Worm (Caenorhabditis elegans) whole organism, L1 larva: ENCODE measurements around the gene F10E7.2.
A peak's percentile ranks its signal among the peaks of the same experiment; 100 is the strongest.

Experiments
- C16A3.4 ChIP-seq: fragments of 150-350 bp; optimal IDR thresholded peaks from 2 replicates; lab custom pipeline; 2014; ENCODE audit warnings: missing biosample characterization, missing genetic modification characterization
- C34B4.2 ChIP-seq: sonication (generic microtip); optimal IDR thresholded peaks from 2 replicates; lab custom pipeline; 2017; ENCODE audit warnings: mild to moderate bottlenecking, missing genetic modification characterization, missing compliant biosample characterization
- F16B12.6 ChIP-seq: fragments of 150-350 bp; optimal IDR thresholded peaks from 2 replicates; lab custom pipeline; 2014; ENCODE audit warnings: missing biosample characterization, missing genetic modification characterization
- aha-1 ChIP-seq: fragments of 150-350 bp; optimal IDR thresholded peaks from 2 replicates; lab custom pipeline; 2014; ENCODE audit warnings: missing biosample characterization, missing genetic modification characterization
- blmp-1 ChIP-seq: fragments of 150-350 bp; optimal IDR thresholded peaks from 2 replicates; lab custom pipeline; 2014; ENCODE audit warnings: missing biosample characterization, missing genetic modification characterization
- ceh-63 ChIP-seq: fragments of 200-800 bp; sonication (Bioruptor generic); optimal IDR thresholded peaks from 2 replicates; lab custom pipeline; 2018; ENCODE audit warnings: mild to moderate bottlenecking, missing genetic modification characterization, missing compliant biosample characterization
- ceh-8 ChIP-seq: fragments of 200-800 bp; sonication (Bioruptor generic); optimal IDR thresholded peaks from 2 replicates; lab custom pipeline; 2018; ENCODE audit warnings: mild to moderate bottlenecking, missing genetic modification characterization, moderate library complexity, missing compliant biosample characterization
- ceh-82 ChIP-seq, 3 experiments: fragments of 150-350 bp in 1 of 3; sonication (generic microtip) in 2 of 3; optimal IDR thresholded peaks; 2 replicates each; lab custom pipeline; 2014 to 2017; ENCODE audit warnings: missing biosample characterization in 3 of 3, missing genetic modification characterization in 3 of 3
- ceh-88 ChIP-seq: fragments of 200-800 bp; sonication (Bioruptor generic); IDR thresholded peaks from 2 replicates; pipeline ENCODE4 v1.3.6; 2022; ENCODE audit warnings: missing genetic modification characterization, missing compliant biosample characterization
- ceh-90 ChIP-seq: sonication (generic microtip); optimal IDR thresholded peaks from 2 replicates; lab custom pipeline; 2016; ENCODE audit warnings: missing genetic modification characterization, missing compliant biosample characterization
- dpl-1 ChIP-seq, 3 experiments: fragments of 150-350 bp in 2 of 3; sonication (generic microtip) in 1 of 3; optimal IDR thresholded peaks; 2 replicates each; lab custom pipeline; 2014 to 2017; ENCODE audit warnings: missing biosample characterization in 3 of 3, missing genetic modification characterization in 3 of 3, missing genetic modification reagents in 3 of 3
- dsc-1 ChIP-seq: sonication (generic microtip); optimal IDR thresholded peaks from 2 replicates; lab custom pipeline; 2016; ENCODE audit warnings: mild to moderate bottlenecking, missing genetic modification characterization, missing compliant biosample characterization
- efl-1 ChIP-seq, 4 experiments: fragments of 150-350 bp; optimal IDR thresholded peaks in 3 of 4; peaks in 1 of 4; 1 replicate in 1 of 4; 2 replicates in 3 of 4; lab custom pipeline; 2014; ENCODE audit warnings: missing biosample characterization in 2 of 4, missing genetic modification characterization in 2 of 4, missing genetic modification reagents in 2 of 4
- efl-3 ChIP-seq: fragments of 200-800 bp; sonication (Bioruptor generic); optimal IDR thresholded peaks from 2 replicates; lab custom pipeline; 2018; ENCODE audit warnings: mild to moderate bottlenecking, missing genetic modification characterization, missing compliant biosample characterization
- elt-2 ChIP-seq: sonication (generic microtip); optimal IDR thresholded peaks from 2 replicates; lab custom pipeline; 2016; ENCODE audit warnings: missing genetic modification characterization, mild to moderate bottlenecking, inconsistent platforms, missing compliant biosample characterization, missing genetic modification reagents
- elt-3 ChIP-seq, 6 experiments: fragments of 150-350 bp in 1 of 6; sonication (generic microtip); optimal IDR thresholded peaks; 2 replicates each; lab custom pipeline; 2017 to 2018; ENCODE audit warnings: missing biosample characterization in 6 of 6, missing genetic modification characterization in 6 of 6, inconsistent platforms in 1 of 6
- fkh-10 ChIP-seq: sonication (generic microtip); optimal IDR thresholded peaks from 2 replicates; lab custom pipeline; 2017; ENCODE audit warnings: missing biosample characterization, missing genetic modification reagents, missing genetic modification characterization
- hlh-17 ChIP-seq: fragments of 200-800 bp; sonication (Bioruptor generic); optimal IDR thresholded peaks from 2 replicates; lab custom pipeline; 2018; ENCODE audit warnings: missing genetic modification characterization, mild to moderate bottlenecking, missing compliant biosample characterization, moderate library complexity, borderline replicate concordance
- hlh-4 ChIP-seq: sonication (generic microtip); optimal IDR thresholded peaks from 2 replicates; lab custom pipeline; 2016; ENCODE audit warnings: mild to moderate bottlenecking, missing genetic modification characterization, missing compliant biosample characterization
- lin-13 ChIP-seq: fragments of 150-350 bp; optimal IDR thresholded peaks from 2 replicates; lab custom pipeline; 2014; ENCODE audit warnings: missing biosample characterization, missing genetic modification reagents, missing genetic modification characterization
- lin-35 ChIP-seq, 2 experiments: fragments of 150-350 bp; optimal IDR thresholded peaks; 2 replicates each; lab custom pipeline; 2014; ENCODE audit warnings: missing biosample characterization in 2 of 2, missing genetic modification characterization in 2 of 2, missing genetic modification reagents in 2 of 2
- lsy-2 ChIP-seq, 2 experiments: fragments of 150-350 bp; optimal IDR thresholded peaks; 2 replicates each; lab custom pipeline; 2014; ENCODE audit warnings: missing biosample characterization in 2 of 2, missing genetic modification characterization in 2 of 2
- mep-1 ChIP-seq: fragments of 150-350 bp; optimal IDR thresholded peaks from 2 replicates; lab custom pipeline; 2014; ENCODE audit warnings: missing biosample characterization, missing genetic modification characterization
- nhr-12 ChIP-seq: sonication (generic microtip); optimal IDR thresholded peaks from 2 replicates; lab custom pipeline; 2017; ENCODE audit warnings: missing biosample characterization, missing genetic modification characterization
- nhr-19 ChIP-seq: fragments of 200-800 bp; sonication (Bioruptor generic); conservative IDR thresholded peaks from 2 replicates; pipeline ENCODE4 v1.3.6; 2022; ENCODE audit warnings: missing genetic modification characterization, missing compliant biosample characterization
- nhr-20 ChIP-seq: sonication (generic microtip); optimal IDR thresholded peaks from 2 replicates; lab custom pipeline; 2016; ENCODE audit warnings: mild to moderate bottlenecking, missing genetic modification characterization, missing compliant biosample characterization
- nhr-47 ChIP-seq: sonication (generic microtip); optimal IDR thresholded peaks from 2 replicates; lab custom pipeline; 2016; ENCODE audit warnings: mild to moderate bottlenecking, missing genetic modification characterization, moderate library complexity, missing compliant biosample characterization
- nhr-84 ChIP-seq: sonication (generic microtip); optimal IDR thresholded peaks from 2 replicates; lab custom pipeline; 2017; ENCODE audit warnings: missing biosample characterization, missing genetic modification characterization
- nhr-85 ChIP-seq: sonication (generic microtip); peaks from one replicate; lab custom pipeline; 2016; ENCODE audit warnings: missing genetic modification characterization, inconsistent platforms, missing compliant biosample characterization
- nhr-90 ChIP-seq: sonication (generic microtip); optimal IDR thresholded peaks from 2 replicates; lab custom pipeline; 2016; ENCODE audit warnings: mild to moderate bottlenecking, missing genetic modification characterization, missing compliant biosample characterization; ENCODE audit not compliant: poor library complexity
- pax-3 ChIP-seq: fragments of 200-800 bp; sonication (Bioruptor generic); optimal IDR thresholded peaks from 2 replicates; lab custom pipeline; 2018; ENCODE audit warnings: mild to moderate bottlenecking, missing genetic modification characterization, moderate library complexity, missing compliant biosample characterization
- sox-4 ChIP-seq: sonication (generic microtip); optimal IDR thresholded peaks from 2 replicates; lab custom pipeline; 2016; ENCODE audit warnings: missing genetic modification characterization, missing compliant biosample characterization
- swsn-7 ChIP-seq: sonication (generic microtip); optimal IDR thresholded peaks from 2 replicates; lab custom pipeline; 2016; ENCODE audit warnings: missing genetic modification characterization, missing compliant biosample characterization
- tbx-2 ChIP-seq: sonication (generic microtip); optimal IDR thresholded peaks from 2 replicates; lab custom pipeline; 2016; ENCODE audit warnings: missing genetic modification characterization, missing compliant biosample characterization
- unc-130 ChIP-seq: fragments of 150-350 bp; optimal IDR thresholded peaks from 2 replicates; lab custom pipeline; 2017; ENCODE audit warnings: missing biosample characterization, missing genetic modification characterization, inconsistent platforms
- unc-62 ChIP-seq: fragments of 150-350 bp; optimal IDR thresholded peaks from 2 replicates; lab custom pipeline; 2014; ENCODE audit warnings: missing biosample characterization, missing genetic modification reagents, missing genetic modification characterization
- vab-15 ChIP-seq: sonication (generic microtip); optimal IDR thresholded peaks from 2 replicates; lab custom pipeline; 2017; ENCODE audit warnings: missing genotype, mild to moderate bottlenecking, missing genetic modification characterization, missing compliant biosample characterization
- xbp-1 ChIP-seq: sonication (generic microtip); optimal IDR thresholded peaks from 2 replicates; lab custom pipeline; 2016; ENCODE audit warnings: missing genetic modification characterization, missing compliant biosample characterization

The F10E7.2 gene

DNA sequence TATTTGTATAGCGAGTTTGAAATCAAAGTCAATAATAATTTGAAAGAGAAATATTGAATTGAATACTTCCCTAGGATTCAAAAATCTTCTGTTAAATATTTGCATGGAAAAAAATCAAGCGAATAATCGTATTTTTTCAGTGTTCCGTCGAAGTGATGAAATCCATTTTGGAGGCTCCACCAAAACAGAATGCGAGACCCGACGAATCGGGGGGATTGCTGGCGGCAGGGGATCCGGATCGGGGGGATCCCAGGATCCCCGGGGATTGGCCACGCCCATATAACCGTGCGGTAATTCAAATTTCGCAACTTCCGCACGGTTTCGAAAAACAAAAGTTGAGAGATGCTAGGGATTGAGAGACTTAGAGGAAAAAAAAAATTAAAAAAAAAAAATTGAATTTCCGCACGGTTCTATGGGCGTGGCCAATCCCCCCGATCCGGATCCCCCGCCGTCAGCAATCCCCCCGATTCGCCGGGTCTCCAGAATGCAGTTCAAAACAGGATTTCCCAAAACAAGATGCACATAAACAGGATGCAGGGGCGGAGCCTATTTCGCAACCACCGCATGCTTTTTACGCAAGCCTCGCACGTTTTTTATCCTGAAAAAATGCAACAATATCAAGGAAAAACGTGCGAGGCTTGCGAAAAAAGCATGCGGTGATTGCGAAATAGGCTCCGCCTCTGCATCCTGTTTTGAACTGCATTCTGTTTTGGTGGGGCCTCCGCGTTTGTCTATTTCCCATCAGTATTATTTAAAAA lies 798 bp downstream of the F10E7.2 start, which contains the start of gene F10E7.11 (continued):
- no peak for TF ChIP-seq aha-1 (tag; lab: Kevin White, UChicago)

DNA sequence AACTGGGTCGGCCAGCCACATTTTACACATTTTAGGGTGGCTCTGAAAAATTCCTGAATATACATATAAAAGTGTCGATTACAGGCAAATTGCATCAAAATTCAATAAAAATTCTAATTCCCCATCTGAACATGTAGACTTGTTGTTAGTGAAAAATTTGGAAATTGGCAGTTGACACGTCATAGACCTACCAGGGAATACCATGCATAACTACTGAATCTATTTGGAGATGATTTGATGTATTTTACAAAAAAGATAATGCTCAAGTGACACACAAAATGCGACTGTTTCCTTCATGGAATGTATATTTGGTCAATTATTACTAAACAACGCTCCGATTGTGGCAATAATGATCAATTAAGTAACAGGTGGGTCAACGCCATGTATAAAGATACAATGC lies 4.4 kb downstream of the F10E7.2 start, which contains the start of gene F10E7.1:
Gene F10E7.1, plus strand, starts transcription at position 301 of the 400 bp plus-strand sequence.
- TF ChIP-seq vab-15 (tag; lab: Kevin White, UChicago) (no peak), hlh-4 (tag; lab: Kevin White, UChicago) (no peak), swsn-7 (tag; lab: Kevin White, UChicago) (no peak), elt-2 (tag; lab: Kevin White, UChicago) (no peak)
- TF ChIP-seq, all 84 proteins: peak for 0

ce11 chrII:7131871-7132693 lies 10.0 kb downstream of the F10E7.2 start, which contains the start of the genes T07F8.4 and gld-3:
T07F8.4 (minus strand) TSS chrII:7132032.
gld-3 (plus strand) TSS chrII:7132643.
- peak; percentile 84 to 97 for TF ChIP-seq lsy-2 (tag; optimal IDR thresholded peaks at IDR 0.05; lab: Kevin White, UChicago)
- TF ChIP-seq F16B12.6 (tag; lab: Kevin White, UChicago), result peak; percentile 81
- TF ChIP-seq blmp-1 (tag; lab: Kevin White, UChicago), result peak; percentile 60
- TF ChIP-seq lin-35 (GFP tag; optimal IDR thresholded peaks at IDR 0.05; lab: Kevin White, UChicago), result peak; percentile 44 to 62
- TF ChIP-seq ceh-88, result no peak
- TF ChIP-seq mep-1 (tag; lab: Kevin White, UChicago), result peak; percentile 75
- TF ChIP-seq C16A3.4 (tag; lab: Kevin White, UChicago), result peak; percentile 47
- no peak for TF ChIP-seq lin-13 (GFP tag; lab: Kevin White, UChicago)
- TF ChIP-seq dpl-1 (GFP tag; optimal IDR thresholded peaks at IDR 0.05; lab: Kevin White, UChicago), result peak; percentile 8 to 63 (median 29)
- no peak for TF ChIP-seq hlh-17 (GFP tag; lab: Kevin White, UChicago)
- no peak for TF ChIP-seq efl-3 (GFP tag; lab: Kevin White, UChicago)
- peak; percentile 39 to 43 for TF ChIP-seq efl-1 (optimal IDR thresholded peaks at IDR 0.05; lab: Kevin White, UChicago)
- TF ChIP-seq efl-1 (GFP tag; optimal IDR thresholded peaks at IDR 0.05 in 1 of 2; lab: Kevin White, UChicago), result peak; percentile 50 to 55

DNA sequence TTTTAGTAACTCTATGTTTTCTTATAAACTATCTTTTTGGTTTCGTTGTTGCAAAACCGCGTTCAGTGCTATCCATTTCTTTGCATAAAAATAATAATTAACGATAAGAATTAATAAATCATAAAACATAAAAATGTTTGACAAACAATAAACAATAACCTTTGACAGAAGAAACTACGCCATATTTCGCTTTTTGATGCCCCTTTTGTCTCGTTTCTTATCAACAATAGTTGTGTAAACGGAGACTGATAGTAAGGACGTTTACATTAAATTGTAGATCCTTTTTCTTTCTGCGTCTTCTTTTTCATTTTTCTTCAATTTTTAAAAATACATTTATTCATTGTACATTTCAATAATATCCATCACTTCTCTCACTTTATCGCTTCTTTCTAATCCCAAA lies 17.0 kb downstream of the F10E7.2 start:
- TF ChIP-seq ceh-90 (no peak), elt-3 (tag; optimal IDR thresholded peaks at IDR 0.05; lab: Kevin White, UChicago) (peak in 1 of 6 experiments; percentile 1), elt-2 (tag; lab: Kevin White, UChicago) (peak; percentile 72), tbx-2 (tag; lab: Kevin White, UChicago) (no peak), swsn-7 (tag; lab: Kevin White, UChicago) (no peak), nhr-20 (tag; lab: Kevin White, UChicago) (peak; percentile 24), nhr-90 (peak; percentile 30), C34B4.2 (no peak), lin-35 (GFP tag; optimal IDR thresholded peaks at IDR 0.05; lab: Kevin White, UChicago) (peak in 1 of 2 experiments; percentile 30)

ce11 chrII:7144307-7144706 lies 22.3 kb downstream of the F10E7.2 start, which contains the start of gene npr-31:
npr-31 (plus strand) TSS chrII:7144607.
- no peak for TF ChIP-seq nhr-19 (GFP tag; lab: Robert Waterston, UW)
- TF ChIP-seq hlh-17 (GFP tag; lab: Kevin White, UChicago), result no peak
- no peak for TF ChIP-seq nhr-20 (tag; lab: Kevin White, UChicago)
- no peak for TF ChIP-seq ceh-90
- no peak for TF ChIP-seq lin-13 (GFP tag; lab: Kevin White, UChicago)
- TF ChIP-seq unc-62, result no peak
- TF ChIP-seq fkh-10 (GFP tag; lab: Kevin White, UChicago), result no peak

DNA sequence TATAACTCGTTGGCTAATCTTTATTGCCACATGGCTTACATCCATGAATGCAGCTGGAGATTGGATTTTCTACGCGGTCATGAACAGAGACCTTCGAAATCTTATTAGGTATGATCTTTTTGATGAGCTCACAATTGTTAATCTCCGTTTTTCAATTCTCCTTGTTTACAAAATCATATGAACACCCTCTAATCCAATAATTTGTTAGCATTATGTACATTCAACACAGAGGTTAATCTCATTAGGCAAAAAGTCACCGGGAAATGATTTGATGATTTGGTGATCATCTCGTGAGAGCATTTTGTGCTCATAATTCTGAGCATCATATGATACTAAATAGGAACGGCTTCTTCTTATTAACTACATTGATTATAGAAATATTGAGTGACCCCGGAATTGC lies 24.2 kb downstream of the F10E7.2 start:
- TF ChIP-seq nhr-12, result no peak
- TF ChIP-seq C16A3.4 (tag; lab: Kevin White, UChicago), result no peak
- peak; percentile 17 for TF ChIP-seq sox-4 (tag; lab: Kevin White, UChicago)
- TF ChIP-seq pax-3 (tag; lab: Kevin White, UChicago), result peak; percentile 73
- peak; percentile 30 for TF ChIP-seq nhr-47 (tag; lab: Kevin White, UChicago)
- TF ChIP-seq dsc-1, result peak; percentile 99
- no peak for TF ChIP-seq xbp-1
- no peak for TF ChIP-seq nhr-84 (tag; lab: Kevin White, UChicago)
- TF ChIP-seq dpl-1 (GFP tag; optimal IDR thresholded peaks at IDR 0.05; lab: Kevin White, UChicago), result no peak
- no peak for TF ChIP-seq ceh-82 (tag; optimal IDR thresholded peaks at IDR 0.05; lab: Kevin White, UChicago)
- no peak for TF ChIP-seq ceh-63 (GFP tag; lab: Kevin White, UChicago)
- TF ChIP-seq ceh-8 (GFP tag; lab: Kevin White, UChicago), result peak; percentile 8
- no peak for TF ChIP-seq nhr-85 (tag; lab: Kevin White, UChicago)
- TF ChIP-seq unc-130 (tag; lab: Kevin White, UChicago), result no peak
